Fruit fly (Drosophila melanogaster) S2 (cell line): Measurements from ENCODE around the gene dpr17.

Source experiments
- CG8478 ChIP-seq: fragments of >200 bp; optimal IDR thresholded peaks from 2 replicates; lab custom pipeline; 2018
- CTCF ChIP-seq, 2 experiments: fragments of >200 bp; optimal IDR thresholded peaks; 2 replicates each; lab custom pipeline; 2018

DNA sequence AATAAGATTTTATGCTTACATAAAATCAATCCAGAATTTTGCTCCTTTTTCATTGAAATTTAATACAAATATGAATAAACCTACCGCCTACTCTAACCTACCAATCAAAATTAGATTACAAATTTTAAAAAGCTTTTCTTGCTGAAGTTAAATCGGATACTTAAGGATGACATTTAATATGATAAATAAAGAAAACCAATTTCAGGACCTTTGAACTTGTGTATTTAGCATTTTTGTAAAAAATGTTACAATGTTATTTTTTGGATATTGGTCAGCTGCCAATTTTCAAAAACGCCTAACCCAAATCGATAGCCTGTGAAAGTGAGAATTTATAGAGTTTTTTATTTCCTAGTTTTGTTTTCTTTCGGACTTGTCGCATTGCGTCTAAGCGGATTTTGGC lies 45.6 kb upstream of the dpr17 start, which contains the start of gene CG14739:
- TF ChIP-seq CG8478 (no peak), CTCF (optimal IDR thresholded peaks at IDR 0.05; lab: Kevin White, UChicago) (no peak)
